Fruit fly (Drosophila melanogaster): Measurements from ENCODE around the gene Golgin104.

Golgin104 gene

dm6 chr3L:16385880-16386584 lies 34.3 kb upstream of the Golgin104 start, which contains the start of the genes Agpat3 and RAF2 (continued):
- TF ChIP-seq ham (GFP tag; IDR thresholded peaks at IDR 0.05), result no peak
- TF ChIP-seq crp (GFP tag; optimal IDR thresholded peaks at IDR 0.05), result no peak
- no peak for TF ChIP-seq Ets97D (GFP tag; optimal IDR thresholded peaks at IDR 0.05)
- TF ChIP-seq NC2β (GFP tag; optimal IDR thresholded peaks at IDR 0.05), result no peak
- TF ChIP-seq lola (GFP tag; optimal IDR thresholded peaks at IDR 0.05), result peak in 2 of 3 experiments; percentile 36 to 59
- TF ChIP-seq CG15011 (GFP tag; optimal IDR thresholded peaks at IDR 0.05), result peak; percentile 15
- TF ChIP-seq Mad (GFP tag; optimal IDR thresholded peaks at IDR 0.05), result no peak
- TF ChIP-seq peb (GFP tag; IDR thresholded peaks at IDR 0.05), result no peak; the same call in 1 of the 2 replicates
- no peak for TF ChIP-seq Dll (GFP tag; IDR thresholded peaks at IDR 0.05; ENCODE audit: partially characterized antibody)
- TF ChIP-seq CG9797 (GFP tag; optimal IDR thresholded peaks at IDR 0.05), result peak; percentile 72
- no peak for TF ChIP-seq CG9876 (GFP tag; optimal IDR thresholded peaks at IDR 0.05)
- no peak; the same call in 1 of the 2 replicates for TF ChIP-seq ranshi (GFP tag; IDR thresholded peaks at IDR 0.05)
- no peak for TF ChIP-seq jing (GFP tag; optimal IDR thresholded peaks at IDR 0.05)
- TF ChIP-seq sima (GFP tag; optimal IDR thresholded peaks at IDR 0.05), result no peak
- no peak for TF ChIP-seq CG3995 (GFP tag; optimal IDR thresholded peaks at IDR 0.05)
- TF ChIP-seq sd (tag; optimal IDR thresholded peaks at IDR 0.05), result peak; percentile 27
- TF ChIP-seq pzg (GFP tag; optimal IDR thresholded peaks at IDR 0.05), result peak; percentile 44
- no peak for TF ChIP-seq CG16863 (GFP tag; optimal IDR thresholded peaks at IDR 0.05)
- no peak for TF ChIP-seq bowl (GFP tag; IDR thresholded peaks at IDR 0.05)
- no peak for TF ChIP-seq Tbp (GFP tag; optimal IDR thresholded peaks at IDR 0.05)
- no peak for TF ChIP-seq CG10959 (GFP tag; IDR thresholded peaks at IDR 0.05)
- no peak for TF ChIP-seq run (tag; optimal IDR thresholded peaks at IDR 0.05)
- no peak for TF ChIP-seq grn (GFP tag; optimal IDR thresholded peaks at IDR 0.05)
- TF ChIP-seq ap (GFP tag; IDR thresholded peaks at IDR 0.05), result no peak
- peak; percentile 77; the same call in 2 of the 3 replicates for TF ChIP-seq CG17361 (GFP tag; IDR thresholded peaks at IDR 0.05)
- TF ChIP-seq dysf (GFP tag; IDR thresholded peaks at IDR 0.05), result peak; percentile 56; the same call in 1 of the 3 replicates
- TF ChIP-seq hth (optimal IDR thresholded peaks at IDR 0.05), result no peak
- no peak for TF ChIP-seq B-H2 (GFP tag; optimal IDR thresholded peaks at IDR 0.05)
- TF ChIP-seq bsh (GFP tag; optimal IDR thresholded peaks at IDR 0.05), result peak in 1 of 2 experiments; percentile 35
- peak; percentile 17 for TF ChIP-seq CG7928 (GFP tag; optimal IDR thresholded peaks at IDR 0.05)
- TF ChIP-seq CG3838 (GFP tag; optimal IDR thresholded peaks at IDR 0.05), result no peak
- no peak for TF ChIP-seq ftz-f1 (GFP tag; optimal IDR thresholded peaks at IDR 0.05)
- TF ChIP-seq Oaz (GFP tag; IDR thresholded peaks at IDR 0.05), result no peak
- TF ChIP-seq Fer3 (tag; optimal IDR thresholded peaks at IDR 0.05), result peak; percentile 30
- TF ChIP-seq Neu2 (GFP tag; optimal IDR thresholded peaks at IDR 0.05; ENCODE audit: borderline replicate concordance), result no peak
- TF ChIP-seq CG12219 (GFP tag; optimal IDR thresholded peaks at IDR 0.05), result no peak
- TF ChIP-seq Vsx1 (GFP tag; optimal IDR thresholded peaks at IDR 0.05), result no peak
- TF ChIP-seq pita (GFP tag; optimal IDR thresholded peaks at IDR 0.05), result peak; percentile 36
- no peak for TF ChIP-seq Ravus (GFP tag; IDR thresholded peaks at IDR 0.05)
- no peak for TF ChIP-seq CG18599 (GFP tag; optimal IDR thresholded peaks at IDR 0.05)
- no peak for TF ChIP-seq sim (GFP tag; IDR thresholded peaks at IDR 0.05)
- TF ChIP-seq dimm (GFP tag; IDR thresholded peaks at IDR 0.05), result no peak
- no peak for TF ChIP-seq CG17802 (tag; optimal IDR thresholded peaks at IDR 0.05)
- no peak for TF ChIP-seq Deaf1 (tag; optimal IDR thresholded peaks at IDR 0.05)
- no peak for TF ChIP-seq insv (GFP tag; optimal IDR thresholded peaks at IDR 0.05)
- TF ChIP-seq CG13775 (GFP tag; optimal IDR thresholded peaks at IDR 0.05), result peak; percentile 54
- 0 out of 2 replicates have a peak, but pooled peaks have one; percentile 28 for TF ChIP-seq Xrp1 (GFP tag; IDR thresholded peaks at IDR 0.05)
- no peak for TF ChIP-seq Doc2 (GFP tag; IDR thresholded peaks at IDR 0.05)
- TF ChIP-seq gro (GFP tag; optimal IDR thresholded peaks at IDR 0.05), result no peak
- no peak for TF ChIP-seq crc (GFP tag; optimal IDR thresholded peaks at IDR 0.05)
